Worm (Caenorhabditis elegans) whole organism, L2 larva: ENCODE measurements around the gene ncx-7.
A peak's percentile ranks its signal among the peaks of the same experiment; 100 is the strongest.

Source experiments
- C34F6.9 ChIP-seq: fragments of 150-350 bp; optimal IDR thresholded peaks from 2 replicates; lab custom pipeline; 2014; ENCODE audit warnings: missing biosample characterization, missing genetic modification characterization
- F13H6.1 ChIP-seq: sonication (generic microtip); optimal IDR thresholded peaks from 2 replicates; lab custom pipeline; 2016; ENCODE audit warnings: missing genetic modification characterization, missing compliant biosample characterization
- R02D3.7 ChIP-seq: fragments of 150-350 bp; optimal IDR thresholded peaks from 2 replicates; lab custom pipeline; 2014; ENCODE audit warnings: missing biosample characterization, missing genetic modification characterization
- Y55F3AM.14 ChIP-seq: fragments of 200-800 bp; sonication (Bioruptor generic); optimal IDR thresholded peaks from 2 replicates; lab custom pipeline; 2018; ENCODE audit warnings: mild to moderate bottlenecking, missing genetic modification characterization, missing compliant biosample characterization
- ZK546.5 ChIP-seq: sonication (generic microtip); optimal IDR thresholded peaks from 2 replicates; lab custom pipeline; 2017; ENCODE audit warnings: missing biosample characterization, missing genetic modification characterization
- alr-1 ChIP-seq: fragments of 150-350 bp; optimal IDR thresholded peaks from 2 replicates; lab custom pipeline; 2014; ENCODE audit warnings: missing biosample characterization, missing genetic modification characterization
- aly-2 ChIP-seq: fragments of 150-350 bp; optimal IDR thresholded peaks from 2 replicates; lab custom pipeline; 2014; ENCODE audit warnings: missing biosample characterization, missing genetic modification characterization
- ama-1 ChIP-seq: fragments of 150-350 bp; optimal IDR thresholded peaks from 2 replicates; lab custom pipeline; 2018; ENCODE audit warnings: inconsistent platforms
- blmp-1 ChIP-seq: sonication (generic microtip); optimal IDR thresholded peaks from 2 replicates; lab custom pipeline; 2017; ENCODE audit warnings: missing genetic modification characterization, mild to moderate bottlenecking, missing compliant biosample characterization, antibody characterized with exemption, moderate library complexity; ENCODE audit not compliant: insufficient read depth
- ceh-16 ChIP-seq: fragments of 150-350 bp; optimal IDR thresholded peaks from 2 replicates; lab custom pipeline; 2014; ENCODE audit warnings: missing biosample characterization, missing genetic modification characterization
- ceh-82 ChIP-seq: fragments of 150-350 bp; optimal IDR thresholded peaks from 2 replicates; lab custom pipeline; 2014; ENCODE audit warnings: missing biosample characterization, missing genetic modification characterization
- crh-2 ChIP-seq: sonication (generic microtip); optimal IDR thresholded peaks from 2 replicates; lab custom pipeline; 2017; ENCODE audit warnings: missing biosample characterization, missing genetic modification characterization
- dmd-4 ChIP-seq: sonication (generic microtip); optimal IDR thresholded peaks from 2 replicates; lab custom pipeline; 2017; ENCODE audit warnings: missing biosample characterization, missing genetic modification characterization
- egl-27 ChIP-seq: sonication (generic microtip); optimal IDR thresholded peaks from 3 replicates; lab custom pipeline; 2017; ENCODE audit warnings: missing biosample characterization, missing genetic modification reagents, missing genetic modification characterization
- elt-1 ChIP-seq: fragments of 150-350 bp; optimal IDR thresholded peaks from 2 replicates; lab custom pipeline; 2014; ENCODE audit warnings: missing biosample characterization, missing genetic modification characterization
- elt-3 ChIP-seq: sonication (generic microtip); optimal IDR thresholded peaks from 2 replicates; lab custom pipeline; 2017; ENCODE audit warnings: missing biosample characterization, missing genetic modification characterization
- fos-1 ChIP-seq: fragments of 150-350 bp; optimal IDR thresholded peaks from 2 replicates; lab custom pipeline; 2014; ENCODE audit warnings: missing biosample characterization, missing genetic modification characterization
- gmeb-1 ChIP-seq: fragments of 150-350 bp; optimal IDR thresholded peaks from 2 replicates; lab custom pipeline; 2014; ENCODE audit warnings: missing biosample characterization, missing genetic modification characterization
- lin-11 ChIP-seq: fragments of 150-350 bp; sonication (generic microtip); optimal IDR thresholded peaks from 2 replicates; lab custom pipeline; 2014; ENCODE audit warnings: missing biosample characterization, missing genetic modification characterization, inconsistent platforms, mixed read lengths
- lin-13 ChIP-seq: fragments of 150-350 bp; optimal IDR thresholded peaks from 2 replicates; lab custom pipeline; 2014; ENCODE audit warnings: missing biosample characterization, missing genetic modification reagents, missing genetic modification characterization
- lin-39 ChIP-seq: fragments of 150-350 bp; optimal IDR thresholded peaks from 2 replicates; lab custom pipeline; 2014; ENCODE audit warnings: missing biosample characterization, missing genetic modification reagents, missing genetic modification characterization
- lsy-2 ChIP-seq, 2 experiments: fragments of 150-350 bp in 1 of 2; sonication (generic microtip) in 1 of 2; optimal IDR thresholded peaks; 2 replicates each; lab custom pipeline; 2014 to 2017; ENCODE audit warnings: missing biosample characterization in 2 of 2, missing genetic modification characterization in 2 of 2
- mab-5 ChIP-seq: fragments of 150-350 bp; optimal IDR thresholded peaks from 2 replicates; lab custom pipeline; 2014; ENCODE audit warnings: missing biosample characterization, missing genetic modification characterization
- mbf-1 ChIP-seq: sonication (generic microtip); optimal IDR thresholded peaks from 2 replicates; lab custom pipeline; 2017; ENCODE audit warnings: missing biosample characterization, missing genetic modification characterization
- mdl-1 ChIP-seq, 2 experiments: fragments of 150-350 bp in 1 of 2; sonication (generic microtip) in 1 of 2; optimal IDR thresholded peaks; 2 replicates each; lab custom pipeline; 2017; ENCODE audit warnings: missing biosample characterization in 2 of 2, missing genetic modification characterization in 2 of 2
- nhr-10 ChIP-seq: sonication (generic microtip); optimal IDR thresholded peaks from 2 replicates; lab custom pipeline; 2017; ENCODE audit warnings: missing biosample characterization, missing genetic modification characterization
- nhr-11 ChIP-seq: fragments of 150-350 bp; optimal IDR thresholded peaks from 2 replicates; lab custom pipeline; 2014; ENCODE audit warnings: missing biosample characterization, missing genetic modification characterization
- nhr-12 ChIP-seq: fragments of 150-350 bp; optimal IDR thresholded peaks from 2 replicates; lab custom pipeline; 2014; ENCODE audit warnings: missing biosample characterization, missing genetic modification characterization
- nhr-129 ChIP-seq: fragments of 150-350 bp; optimal IDR thresholded peaks from 2 replicates; lab custom pipeline; 2014; ENCODE audit warnings: missing biosample characterization, missing genetic modification characterization
- nhr-21 ChIP-seq: fragments of 150-350 bp; optimal IDR thresholded peaks from 2 replicates; lab custom pipeline; 2014; ENCODE audit warnings: missing biosample characterization, missing genetic modification characterization
- nhr-23 ChIP-seq: fragments of 150-350 bp; optimal IDR thresholded peaks from 2 replicates; lab custom pipeline; 2014; ENCODE audit warnings: missing biosample characterization, missing genetic modification reagents, missing genetic modification characterization
- nhr-237 ChIP-seq: fragments of 150-350 bp; optimal IDR thresholded peaks from 2 replicates; lab custom pipeline; 2014; ENCODE audit warnings: missing biosample characterization, missing genetic modification characterization
- nhr-25 ChIP-seq: fragments of 150-350 bp; sonication (generic microtip); optimal IDR thresholded peaks from 3 replicates; lab custom pipeline; 2014; ENCODE audit warnings: missing biosample characterization, missing genetic modification characterization
- nhr-6 ChIP-seq: fragments of 150-350 bp; optimal IDR thresholded peaks from 2 replicates; lab custom pipeline; 2014; ENCODE audit warnings: missing biosample characterization, missing genetic modification characterization
- nhr-77 ChIP-seq: fragments of 150-350 bp; optimal IDR thresholded peaks from 2 replicates; lab custom pipeline; 2014; ENCODE audit warnings: missing biosample characterization, missing genetic modification characterization
- peb-1 ChIP-seq: fragments of 150-350 bp; optimal IDR thresholded peaks from 2 replicates; lab custom pipeline; 2014; ENCODE audit warnings: missing biosample characterization, missing genetic modification characterization
- sem-4 ChIP-seq: fragments of 150-350 bp; optimal IDR thresholded peaks from 2 replicates; lab custom pipeline; 2014; ENCODE audit warnings: missing biosample characterization, missing genetic modification reagents, missing genetic modification characterization
- skn-1 ChIP-seq: sonication (generic microtip); optimal IDR thresholded peaks from 2 replicates; lab custom pipeline; 2017; ENCODE audit warnings: missing biosample characterization, missing genetic modification characterization
- sma-3 ChIP-seq: sonication (generic microtip); optimal IDR thresholded peaks from 2 replicates; lab custom pipeline; 2016; ENCODE audit warnings: missing genetic modification reagents, missing genetic modification characterization, missing compliant biosample characterization
- sma-9 ChIP-seq, 2 experiments: fragments of 150-350 bp in 1 of 2; sonication (generic microtip) in 1 of 2; optimal IDR thresholded peaks; 2 replicates each; lab custom pipeline; 2014 to 2016; ENCODE audit warnings: missing genetic modification characterization in 2 of 2, mild to moderate bottlenecking in 1 of 2, missing biosample characterization in 1 of 2, missing compliant biosample characterization in 1 of 2, missing genetic modification reagents in 1 of 2, moderate library complexity in 1 of 2
- snpc-4 ChIP-seq: fragments of 150-350 bp; optimal IDR thresholded peaks from 2 replicates; lab custom pipeline; 2014; ENCODE audit warnings: missing biosample characterization, missing genetic modification characterization
- unc-39 ChIP-seq: fragments of 150-350 bp; optimal IDR thresholded peaks from 2 replicates; lab custom pipeline; 2014; ENCODE audit warnings: missing biosample characterization, missing genetic modification characterization
- unc-55 ChIP-seq: fragments of 150-350 bp; sonication (generic microtip); optimal IDR thresholded peaks from 3 replicates; lab custom pipeline; 2014; ENCODE audit warnings: missing biosample characterization, missing genetic modification reagents, missing genetic modification characterization
- unc-62 ChIP-seq: fragments of 150-350 bp; optimal IDR thresholded peaks from 2 replicates; lab custom pipeline; 2014; ENCODE audit warnings: missing biosample characterization, missing genetic modification reagents, missing genetic modification characterization
- zag-1 ChIP-seq: fragments of 150-350 bp; optimal IDR thresholded peaks from 2 replicates; lab custom pipeline; 2014; ENCODE audit warnings: missing biosample characterization, missing genetic modification characterization
- ztf-1 ChIP-seq: fragments of 200-800 bp; sonication (Bioruptor generic); conservative IDR thresholded peaks from 2 replicates; pipeline ENCODE4 v1.3.6; 2022; ENCODE audit warnings: missing genetic modification characterization, missing compliant biosample characterization
- ztf-11 ChIP-seq: sonication (generic microtip); optimal IDR thresholded peaks from 2 replicates; lab custom pipeline; 2017; ENCODE audit warnings: missing biosample characterization, missing genetic modification characterization
- ztf-4 ChIP-seq: fragments of 150-350 bp; optimal IDR thresholded peaks from 2 replicates; lab custom pipeline; 2014; ENCODE audit warnings: missing biosample characterization, missing genetic modification characterization

ncx-7 gene

DNA sequence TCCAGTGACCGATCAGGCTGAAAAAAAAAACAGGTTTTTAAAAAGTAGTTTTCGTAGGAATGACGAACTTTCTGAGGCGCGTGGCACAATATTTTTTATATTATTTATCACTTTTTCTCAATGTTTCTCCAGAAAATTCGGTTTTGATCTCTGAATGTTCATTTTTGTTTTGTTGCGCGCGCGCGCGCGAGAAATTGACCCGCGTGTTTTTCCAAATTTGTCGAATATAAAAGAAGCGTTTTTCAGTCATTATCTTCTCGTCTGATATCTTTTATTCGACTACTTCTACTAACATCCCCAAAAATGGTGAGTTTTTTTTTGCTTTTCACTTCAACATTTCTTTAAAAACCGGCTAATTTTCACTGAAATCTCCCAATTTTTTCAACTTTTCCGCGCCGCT, 38.8 kb upstream of the ncx-7 start, which contains the start of gene rmd-1:
Gene rmd-1, plus strand, starts transcription at position 247 of the 400 bp plus-strand sequence.
- TF ChIP-seq lsy-2 (tag; optimal IDR thresholded peaks at IDR 0.05; lab: Kevin White, UChicago), result no peak

- TF ChIP-seq nhr-11, result no peak
- no peak for TF ChIP-seq unc-55 (GFP tag; lab: Kevin White, UChicago)
- TF ChIP-seq lin-39 (tag; lab: Kevin White, UChicago), result no peak
- TF ChIP-seq mab-5 (tag; lab: Kevin White, UChicago), result no peak
- no peak for TF ChIP-seq ceh-16 (tag; lab: Kevin White, UChicago)
- TF ChIP-seq nhr-10 (tag; lab: Kevin White, UChicago), result no peak
Observed at ce11 chrIII:9757414-9757813, 37.3 kb upstream of the ncx-7 start, which contains the start of gene vps-53. TSS of gene vps-53 (minus strand) at chrIII:9757514.

- TF ChIP-seq ztf-1 (GFP tag; lab: Robert Waterston, UW), result no peak
- TF ChIP-seq elt-3 (tag; lab: Kevin White, UChicago), result no peak
- no peak for TF ChIP-seq fos-1 (tag; lab: Kevin White, UChicago)
- TF ChIP-seq sem-4, result no peak
- peak; percentile 73 for TF ChIP-seq crh-2 (tag; lab: Kevin White, UChicago)
- no peak for TF ChIP-seq mbf-1 (tag; lab: Kevin White, UChicago)
- TF ChIP-seq R02D3.7 (tag; lab: Kevin White, UChicago), result no peak
- no peak for TF ChIP-seq nhr-23 (tag; lab: Kevin White, UChicago)
- no peak for TF ChIP-seq dmd-4 (tag; lab: Kevin White, UChicago)
- no peak for TF ChIP-seq nhr-77 (tag; lab: Kevin White, UChicago)
- no peak for TF ChIP-seq lin-39 (tag; lab: Kevin White, UChicago)
- TF ChIP-seq nhr-129 (tag; lab: Kevin White, UChicago), result peak; percentile 45
- TF ChIP-seq egl-27 (tag; lab: Kevin White, UChicago), result no peak
- TF ChIP-seq lin-13 (GFP tag; lab: Kevin White, UChicago), result no peak
- TF ChIP-seq sma-9 (GFP tag; optimal IDR thresholded peaks at IDR 0.05; lab: Kevin White, UChicago), result peak; percentile 84
- no peak for TF ChIP-seq sma-9 (tag; optimal IDR thresholded peaks at IDR 0.05; lab: Kevin White, UChicago)
- no peak for TF ChIP-seq ZK546.5
- TF ChIP-seq elt-1 (tag; lab: Kevin White, UChicago), result no peak
- TF ChIP-seq aly-2 (tag; lab: Kevin White, UChicago), result no peak
- no peak for TF ChIP-seq ceh-16 (tag; lab: Kevin White, UChicago)
- TF ChIP-seq ama-1 (lab: Kevin White, UChicago), result peak; percentile 18
- no peak for TF ChIP-seq snpc-4 (tag; lab: Kevin White, UChicago)
- TF ChIP-seq unc-39 (tag; lab: Kevin White, UChicago), result no peak
- no peak for TF ChIP-seq ztf-11 (tag; lab: Kevin White, UChicago)
- no peak for TF ChIP-seq nhr-21 (tag; lab: Kevin White, UChicago)
- TF ChIP-seq ztf-4 (tag; lab: Kevin White, UChicago), result no peak
- TF ChIP-seq gmeb-1, result no peak
- TF ChIP-seq nhr-11, result no peak
- TF ChIP-seq lsy-2 (tag; optimal IDR thresholded peaks at IDR 0.05; lab: Kevin White, UChicago), result peak in 1 of 2 experiments; percentile 60
- no peak for TF ChIP-seq skn-1 (tag; lab: Kevin White, UChicago)
- TF ChIP-seq F13H6.1, result no peak
- TF ChIP-seq unc-62 (GFP tag; lab: Kevin White, UChicago), result no peak
- peak; percentile 52 for TF ChIP-seq C34F6.9
- no peak for TF ChIP-seq peb-1 (tag; lab: Kevin White, UChicago)
- TF ChIP-seq mab-5 (tag; lab: Kevin White, UChicago), result no peak
- TF ChIP-seq alr-1 (tag; lab: Kevin White, UChicago), result no peak
- no peak for TF ChIP-seq ceh-82
- peak; percentile 10 for TF ChIP-seq unc-55 (GFP tag; lab: Kevin White, UChicago)
- TF ChIP-seq mdl-1 (tag; optimal IDR thresholded peaks at IDR 0.05; lab: Kevin White, UChicago), result no peak
- TF ChIP-seq nhr-237 (tag; lab: Kevin White, UChicago), result no peak
- TF ChIP-seq sma-3, result peak; percentile 44
- TF ChIP-seq nhr-12, result no peak
- TF ChIP-seq blmp-1 (tag; lab: Kevin White, UChicago), result no peak
- no peak for TF ChIP-seq zag-1 (tag; lab: Kevin White, UChicago)
- no peak for TF ChIP-seq nhr-25 (tag; lab: Kevin White, UChicago)
- TF ChIP-seq lin-11, result no peak
- no peak for TF ChIP-seq nhr-6 (tag; lab: Kevin White, UChicago)
- TF ChIP-seq nhr-10 (tag; lab: Kevin White, UChicago), result no peak
- no peak for TF ChIP-seq Y55F3AM.14
Observed at ce11 chrIII:9752852-9753251, 32.8 kb upstream of the ncx-7 start, which contains the start of gene ech-6. TSS of gene ech-6 (minus strand) at chrIII:9752883.
